Worm (Caenorhabditis elegans) whole organism, mixed stage, embryonic: ENCODE data around the gene his-2.

Experiments
- M03D4.4 ChIP-seq: sonication (generic microtip); optimal IDR thresholded peaks from 2 replicates; lab custom pipeline; 2017; ENCODE audit warnings: mild to moderate bottlenecking, missing genetic modification characterization, missing compliant biosample characterization
- bed-3 ChIP-seq: fragments of 200-800 bp; sonication (Bioruptor generic); optimal IDR thresholded peaks from 3 replicates; lab custom pipeline; 2018; ENCODE audit warnings: mild to moderate bottlenecking, missing genetic modification characterization, moderate library complexity, missing compliant biosample characterization
- blmp-1 ChIP-seq: fragments of 150-350 bp; optimal IDR thresholded peaks from 2 replicates; lab custom pipeline; 2014; ENCODE audit warnings: missing biosample characterization, missing genetic modification characterization
- ceh-39 ChIP-seq: fragments of 150-350 bp; optimal IDR thresholded peaks from 2 replicates; lab custom pipeline; 2014; ENCODE audit warnings: missing biosample characterization, missing genetic modification characterization
- ceh-83 ChIP-seq: fragments of 200-800 bp; sonication (Bioruptor generic); optimal IDR thresholded peaks from 2 replicates; lab custom pipeline; 2018; ENCODE audit warnings: mild to moderate bottlenecking, missing genetic modification characterization, missing compliant biosample characterization
- cnd-1 ChIP-seq: fragments of 200-800 bp; sonication (Bioruptor generic); optimal IDR thresholded peaks from 2 replicates; lab custom pipeline; 2018; ENCODE audit warnings: mild to moderate bottlenecking, missing genetic modification characterization, missing compliant biosample characterization
- elt-1 ChIP-seq: sonication (generic microtip); optimal IDR thresholded peaks from 2 replicates; lab custom pipeline; 2017; ENCODE audit warnings: missing genetic modification characterization, mild to moderate bottlenecking, missing compliant biosample characterization, antibody characterized with exemption, moderate library complexity, borderline replicate concordance; ENCODE audit not compliant: insufficient read depth
- elt-3 ChIP-seq: fragments of 150-350 bp; optimal IDR thresholded peaks from 2 replicates; lab custom pipeline; 2014; ENCODE audit warnings: missing biosample characterization, missing genetic modification characterization
- flh-1 ChIP-seq: fragments of 200-800 bp; sonication (Bioruptor generic); optimal IDR thresholded peaks from 2 replicates; lab custom pipeline; 2018; ENCODE audit warnings: mild to moderate bottlenecking, missing genetic modification characterization, moderate library complexity, missing compliant biosample characterization
- ham-2 ChIP-seq: fragments of 200-800 bp; sonication (Bioruptor generic); optimal IDR thresholded peaks from 2 replicates; lab custom pipeline; 2018; ENCODE audit warnings: mild to moderate bottlenecking, missing genetic modification characterization, missing compliant biosample characterization
- hlh-1 ChIP-seq: fragments of 150-350 bp; optimal IDR thresholded peaks from 2 replicates; lab custom pipeline; 2014; ENCODE audit warnings: missing biosample characterization, missing genetic modification reagents, missing genetic modification characterization
- lin-13 ChIP-seq: fragments of 150-350 bp; optimal IDR thresholded peaks from 2 replicates; lab custom pipeline; 2014; ENCODE audit warnings: missing biosample characterization, missing genetic modification characterization
- lin-32 ChIP-seq: fragments of 200-800 bp; sonication (Bioruptor generic); optimal IDR thresholded peaks from 2 replicates; lab custom pipeline; 2018; ENCODE audit warnings: mild to moderate bottlenecking, missing genetic modification characterization, missing compliant biosample characterization
- mab-5 ChIP-seq: fragments of 150-350 bp; optimal IDR thresholded peaks from 2 replicates; lab custom pipeline; 2014; ENCODE audit warnings: missing biosample characterization, missing genetic modification characterization
- mep-1 ChIP-seq: fragments of 150-350 bp; optimal IDR thresholded peaks from 2 replicates; lab custom pipeline; 2017; ENCODE audit warnings: missing biosample characterization, missing genetic modification reagents, missing genetic modification characterization, inconsistent platforms
- mls-2 ChIP-seq: sonication (generic microtip); optimal IDR thresholded peaks from 2 replicates; lab custom pipeline; 2016; ENCODE audit warnings: mild to moderate bottlenecking, missing genetic modification characterization, moderate library complexity, missing compliant biosample characterization
- nhr-12 ChIP-seq: fragments of 150-350 bp; optimal IDR thresholded peaks from 2 replicates; lab custom pipeline; 2014; ENCODE audit warnings: missing biosample characterization, missing genetic modification characterization
- nhr-2 ChIP-seq: fragments of 150-350 bp; optimal IDR thresholded peaks from 2 replicates; lab custom pipeline; 2014; ENCODE audit warnings: missing biosample characterization, missing genetic modification characterization
- nhr-237 ChIP-seq: fragments of 150-350 bp; optimal IDR thresholded peaks from 2 replicates; lab custom pipeline; 2014; ENCODE audit warnings: missing biosample characterization, missing genetic modification characterization
- nhr-28 ChIP-seq: fragments of 150-350 bp; optimal IDR thresholded peaks from 2 replicates; lab custom pipeline; 2014; ENCODE audit warnings: missing biosample characterization, missing genetic modification characterization
- nhr-76 ChIP-seq: sonication (generic microtip); optimal IDR thresholded peaks from 2 replicates; lab custom pipeline; 2017; ENCODE audit warnings: missing biosample characterization, missing genetic modification characterization
- pha-4 ChIP-seq: fragments of 150-350 bp; optimal IDR thresholded peaks from 2 replicates; lab custom pipeline; 2018; ENCODE audit warnings: missing biosample characterization, missing genetic modification reagents, missing genetic modification characterization
- sem-2 ChIP-seq: fragments of 200-800 bp; sonication (Bioruptor generic); optimal IDR thresholded peaks from 2 replicates; lab custom pipeline; 2018; ENCODE audit warnings: mild to moderate bottlenecking, missing genetic modification characterization, missing compliant biosample characterization
- snpc-4 ChIP-seq: fragments of 150-350 bp; optimal IDR thresholded peaks from 2 replicates; lab custom pipeline; 2014; ENCODE audit warnings: missing biosample characterization, missing genetic modification characterization
- sptf-1 ChIP-seq: sonication (generic microtip); optimal IDR thresholded peaks from 2 replicates; lab custom pipeline; 2017; ENCODE audit warnings: mild to moderate bottlenecking, missing genetic modification characterization, moderate library complexity, missing compliant biosample characterization
- tbx-8 ChIP-seq: fragments of 200-800 bp; sonication (Bioruptor generic); optimal IDR thresholded peaks from 2 replicates; lab custom pipeline; 2018; ENCODE audit warnings: mild to moderate bottlenecking, missing genetic modification characterization, moderate library complexity, missing compliant biosample characterization
- unc-120 ChIP-seq: sonication (generic microtip); optimal IDR thresholded peaks from 2 replicates; lab custom pipeline; 2017; ENCODE audit warnings: missing genetic modification characterization, missing compliant biosample characterization; ENCODE audit not compliant: poor library complexity, severe bottlenecking
- unc-39 ChIP-seq: fragments of 150-350 bp; optimal IDR thresholded peaks from 2 replicates; lab custom pipeline; 2014; ENCODE audit warnings: missing biosample characterization, missing genetic modification characterization
- unc-62 ChIP-seq: fragments of 150-350 bp; optimal IDR thresholded peaks from 2 replicates; lab custom pipeline; 2014; ENCODE audit warnings: missing biosample characterization, missing genetic modification reagents, missing genetic modification characterization
- zip-8 ChIP-seq: fragments of 150-350 bp; optimal IDR thresholded peaks from 2 replicates; lab custom pipeline; 2014; ENCODE audit warnings: missing biosample characterization, missing genetic modification characterization
- ztf-11 ChIP-seq: fragments of 150-350 bp; optimal IDR thresholded peaks from 2 replicates; lab custom pipeline; 2014; ENCODE audit warnings: missing biosample characterization, missing genetic modification characterization

The his-2 gene

DNA sequence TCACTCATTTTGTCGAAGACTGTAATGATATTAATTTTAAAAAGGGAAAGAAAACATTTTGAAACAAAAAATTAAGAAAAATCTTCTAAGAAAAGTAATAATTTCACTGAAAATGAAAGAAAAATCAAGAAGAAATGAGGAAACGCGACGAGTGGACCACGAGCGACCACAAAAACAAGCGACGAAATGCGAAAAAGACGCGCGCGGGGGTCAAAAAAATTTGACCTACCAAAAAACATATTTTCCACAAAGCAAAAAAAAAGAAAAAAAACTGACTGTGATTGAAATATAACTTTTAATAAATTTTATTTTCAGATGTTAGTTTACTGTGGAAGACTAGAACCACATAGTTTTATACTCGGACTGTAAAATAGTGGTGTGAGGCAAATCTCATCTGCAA lies 16.8 kb upstream of the his-2 start, which contains the start of gene F14H3.6:
TSS of gene F14H3.6 (minus strand) at position 22 of the 400 bp plus-strand sequence.
- TF ChIP-seq M03D4.4 (tag; lab: Kevin White, UChicago) (no peak), tbx-8 (no peak), nhr-28 (tag; lab: Kevin White, UChicago) (no peak), hlh-1 (tag; lab: Kevin White, UChicago) (no peak), ceh-83 (no peak), sptf-1 (tag; lab: Kevin White, UChicago) (no peak), unc-39 (tag; lab: Kevin White, UChicago) (no peak), nhr-76 (tag; lab: Kevin White, UChicago) (no peak), elt-1 (no peak), mep-1 (no peak), unc-120 (tag; lab: Kevin White, UChicago) (no peak), nhr-237 (tag; lab: Kevin White, UChicago) (no peak), nhr-12 (tag; lab: Kevin White, UChicago) (no peak), mab-5 (no peak), zip-8 (tag; lab: Kevin White, UChicago) (no peak), ceh-39 (no peak), ztf-11 (tag; lab: Kevin White, UChicago) (no peak), unc-62 (GFP tag; lab: Kevin White, UChicago) (no peak), lin-32 (GFP tag; lab: Kevin White, UChicago) (no peak), sem-2 (no peak)

DNA sequence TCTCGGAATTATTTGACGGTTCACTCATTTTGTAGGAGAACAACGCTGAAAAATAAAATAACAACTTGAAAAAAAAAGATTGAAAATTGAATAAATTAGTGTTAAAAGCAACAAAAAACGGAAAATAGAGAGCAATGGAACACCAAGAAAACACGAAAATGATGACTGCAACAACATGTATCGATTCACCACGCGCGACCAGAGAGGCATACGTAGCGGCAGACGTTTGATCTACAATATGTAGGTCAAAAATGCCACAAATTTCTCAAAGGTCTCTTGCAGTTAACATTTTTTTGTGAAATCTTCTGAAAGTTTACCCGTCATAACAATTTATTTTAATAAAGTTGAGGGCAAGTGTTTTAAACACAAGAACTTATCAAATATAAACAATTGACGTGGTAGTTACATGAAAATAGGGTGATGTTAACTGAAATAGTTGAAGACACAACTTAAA lies 15.0 kb upstream of the his-2 start, which contains the start of gene F14H3.5:
TSS of gene F14H3.5 (minus strand) at position 51 of the 454 bp plus-strand sequence.
- TF ChIP-seq sptf-1 (tag; lab: Kevin White, UChicago): no peak
- no peak for TF ChIP-seq nhr-2 (tag; lab: Kevin White, UChicago)
- no peak for TF ChIP-seq unc-62 (GFP tag; lab: Kevin White, UChicago)
- TF ChIP-seq blmp-1 (tag; lab: Kevin White, UChicago): no peak
- TF ChIP-seq nhr-76 (tag; lab: Kevin White, UChicago): no peak
- TF ChIP-seq, all 35 proteins: peak for 0

DNA sequence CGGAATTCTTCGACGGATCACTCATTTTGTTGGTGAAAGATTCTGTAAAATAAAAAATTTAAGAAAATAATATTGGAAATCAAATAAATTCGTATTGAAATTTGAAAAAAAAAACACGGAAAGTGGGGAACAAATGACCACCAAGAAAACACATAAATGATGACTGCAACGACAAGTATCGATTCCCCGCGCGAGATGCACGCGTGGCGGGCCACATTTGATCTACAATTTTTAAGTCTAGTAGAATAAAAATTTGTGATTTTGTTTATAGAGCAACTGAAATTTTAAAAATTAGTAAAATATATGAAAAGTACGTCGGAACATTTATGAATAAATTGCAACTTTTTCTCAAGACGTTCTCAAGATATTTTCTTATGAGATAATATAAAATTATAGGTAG lies 12.9 kb upstream of the his-2 start, which contains the start of gene F14H3.4:
TSS of gene F14H3.4 (minus strand) at position 42 of the 400 bp plus-strand sequence.
- TF ChIP-seq lin-32 (GFP tag; lab: Kevin White, UChicago) (no peak), nhr-12 (tag; lab: Kevin White, UChicago) (no peak), sptf-1 (tag; lab: Kevin White, UChicago) (no peak), mls-2 (tag; lab: Kevin White, UChicago) (no peak), lin-13 (tag; lab: Kevin White, UChicago) (no peak), tbx-8 (no peak), snpc-4 (tag; lab: Kevin White, UChicago) (no peak), zip-8 (tag; lab: Kevin White, UChicago) (no peak), ceh-83 (no peak), pha-4 (tag; lab: Kevin White, UChicago) (no peak), flh-1 (GFP tag; lab: Kevin White, UChicago) (no peak), elt-3 (tag; lab: Kevin White, UChicago) (no peak), ztf-11 (tag; lab: Kevin White, UChicago) (no peak), blmp-1 (tag; lab: Kevin White, UChicago) (no peak), mep-1 (no peak), bed-3 (GFP tag; lab: Kevin White, UChicago) (no peak), unc-120 (tag; lab: Kevin White, UChicago) (no peak), ceh-39 (no peak), sem-2 (no peak)
- TF ChIP-seq, all 35 proteins: peak for 0

DNA sequence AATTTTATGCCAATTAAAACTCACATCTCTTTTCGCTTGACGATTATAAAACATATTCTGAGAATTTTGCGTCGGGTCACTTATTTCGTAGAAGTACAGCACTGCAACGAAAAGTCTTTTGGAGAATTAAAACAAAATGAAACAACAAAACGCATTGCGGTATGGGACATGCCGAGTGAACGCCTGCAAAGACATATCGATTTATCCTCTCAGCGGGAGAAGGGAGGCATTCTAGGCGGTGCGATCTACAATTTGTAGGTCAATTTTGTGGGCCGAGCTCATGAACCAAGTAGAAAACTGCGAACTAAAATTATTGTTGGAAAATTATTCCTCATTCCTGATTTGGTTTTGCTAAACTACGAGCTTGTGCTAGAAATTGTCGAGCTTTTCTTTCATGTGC lies 11.3 kb upstream of the his-2 start, which contains the start of gene F14H3.3:
TSS of gene F14H3.3 (minus strand) at position 101 of the 400 bp plus-strand sequence.
- TF ChIP-seq ceh-83 (no peak), mab-5 (no peak)

DNA sequence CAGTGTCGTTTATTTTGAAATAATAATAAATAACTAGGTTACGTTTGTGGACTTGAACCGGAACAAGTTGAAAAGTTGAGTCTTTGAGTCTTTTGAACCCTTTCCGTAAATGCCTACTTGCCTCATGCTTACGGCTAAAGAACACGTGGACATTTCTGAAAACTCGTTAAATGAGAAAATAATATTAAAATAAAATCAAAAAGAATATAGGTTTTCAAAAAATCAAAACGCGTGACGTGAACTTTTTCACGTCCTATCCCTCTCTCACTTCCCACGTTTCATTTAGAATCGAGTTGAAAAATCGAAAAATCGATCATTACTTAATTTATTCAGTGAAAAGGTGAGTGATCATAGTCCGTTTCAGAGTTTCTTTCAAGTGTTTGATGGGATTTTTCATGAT lies 7.1 kb upstream of the his-2 start, which contains the start of gene best-12:
TSS of gene best-12 (plus strand) at position 301 of the 400 bp plus-strand sequence.
- no peak for TF ChIP-seq flh-1 (GFP tag; lab: Kevin White, UChicago)
- TF ChIP-seq elt-1: no peak
- no peak for TF ChIP-seq blmp-1 (tag; lab: Kevin White, UChicago)
- no peak for TF ChIP-seq unc-39 (tag; lab: Kevin White, UChicago)
- no peak for TF ChIP-seq zip-8 (tag; lab: Kevin White, UChicago)
- TF ChIP-seq cnd-1 (tag; lab: Kevin White, UChicago): no peak
- no peak for TF ChIP-seq ham-2 (GFP tag; lab: Kevin White, UChicago)
